Worm (Caenorhabditis elegans) whole organism, midembryonic: ENCODE measurements around the gene M03E7.1.

Experiments used
- T22C8.4 ChIP-seq: fragments of 200-800 bp; sonication (Bioruptor generic); IDR thresholded peaks from 2 replicates; pipeline ENCODE4 v1.3.6; 2022; ENCODE audit warnings: missing genetic modification characterization, missing compliant biosample characterization
- cog-1 ChIP-seq: sonication (generic microtip); optimal IDR thresholded peaks from 2 replicates; lab custom pipeline; 2016; ENCODE audit warnings: missing genetic modification characterization, missing compliant biosample characterization
- flt-1 ChIP-seq: fragments of 200-800 bp; sonication (Bioruptor generic); IDR thresholded peaks from 2 replicates; pipeline ENCODE4 v1.3.6; 2022; ENCODE audit warnings: missing genetic modification characterization, missing compliant biosample characterization
- klf-2 ChIP-seq: fragments of 200-800 bp; sonication (Bioruptor generic); conservative IDR thresholded peaks from 2 replicates; pipeline ENCODE4 v1.3.6; 2022; ENCODE audit warnings: missing genetic modification reagents, missing genetic modification characterization, missing compliant biosample characterization
- med-1 ChIP-seq: sonication (generic microtip); optimal IDR thresholded peaks from 2 replicates; lab custom pipeline; 2017; ENCODE audit warnings: missing genetic modification characterization, mild to moderate bottlenecking, missing compliant biosample characterization, antibody characterized with exemption, missing genetic modification reagents; ENCODE audit not compliant: insufficient read depth
- ref-1 ChIP-seq: fragments of 200-800 bp; sonication (Bioruptor generic); conservative IDR thresholded peaks from 2 replicates; pipeline ENCODE4 v1.3.6; 2022; ENCODE audit warnings: missing genetic modification reagents, missing genetic modification characterization, missing compliant biosample characterization
- tab-1 ChIP-seq: fragments of 200-800 bp; sonication (Bioruptor generic); IDR thresholded peaks from 2 replicates; pipeline ENCODE4 v1.3.6; 2022; ENCODE audit warnings: missing genetic modification characterization, missing compliant biosample characterization
- ztf-23 ChIP-seq: fragments of 200-800 bp; sonication (Bioruptor generic); IDR thresholded peaks from 2 replicates; pipeline ENCODE4 v1.3.6; 2022; ENCODE audit warnings: missing genetic modification reagents, missing genetic modification characterization, missing compliant biosample characterization
- ztf-29 ChIP-seq: fragments of 200-800 bp; sonication (Bioruptor generic); IDR thresholded peaks from 2 replicates; pipeline ENCODE4 v1.3.6; 2022; ENCODE audit warnings: missing genetic modification reagents, missing genetic modification characterization, missing compliant biosample characterization

- TF ChIP-seq flt-1 (GFP tag; lab: Robert Waterston, UW) (no peak), tab-1 (no peak), ztf-29 (GFP tag; lab: Robert Waterston, UW) (no peak), T22C8.4 (GFP tag; lab: Robert Waterston, UW) (no peak), klf-2 (no peak), ref-1 (GFP tag; lab: Robert Waterston, UW) (no peak), ztf-23 (GFP tag; lab: Robert Waterston, UW) (no peak), cog-1 (tag; lab: Kevin White, UChicago) (no peak), med-1 (GFP tag; lab: Kevin White, UChicago) (no peak)
These were observed 33.5 kb upstream of the M03E7.1 start for ce11 chrV:5587955-5588354.
